Worm (Caenorhabditis elegans) whole organism, early embryonic: ENCODE data around the gene poml-4.

ENCODE experiments used
- B0310.2 ChIP-seq: sonication (generic microtip); optimal IDR thresholded peaks from 2 replicates; lab custom pipeline; 2016; ENCODE audit warnings: mild to moderate bottlenecking, missing genetic modification characterization, missing compliant biosample characterization
- F13C5.2 ChIP-seq: sonication (generic microtip); optimal IDR thresholded peaks from 2 replicates; lab custom pipeline; 2017; ENCODE audit warnings: mild to moderate bottlenecking, missing genetic modification characterization, inconsistent platforms, missing compliant biosample characterization
- ama-1 ChIP-seq: fragments of 150-350 bp; optimal IDR thresholded peaks from 2 replicates; lab custom pipeline; 2014
- ceh-13 ChIP-seq: fragments of 200-800 bp; sonication (Bioruptor generic); optimal IDR thresholded peaks from 2 replicates; lab custom pipeline; 2018; ENCODE audit warnings: mild to moderate bottlenecking, missing genetic modification characterization, missing compliant biosample characterization
- ceh-36 ChIP-seq: sonication (generic microtip); optimal IDR thresholded peaks from 2 replicates; lab custom pipeline; 2016; ENCODE audit warnings: missing genetic modification characterization, inconsistent platforms, missing compliant biosample characterization

ce11 chrII:1503663-1504062 is 37.1 kb upstream of the poml-4 start:
- no peak for TF ChIP-seq ama-1
- no peak for TF ChIP-seq ceh-13 (GFP tag; lab: Kevin White, UChicago)
- no peak for TF ChIP-seq ceh-36 (tag; lab: Kevin White, UChicago)
- TF ChIP-seq B0310.2 (tag; lab: Kevin White, UChicago) = no peak
- TF ChIP-seq F13C5.2 (tag; lab: Kevin White, UChicago) = no peak
